Worm (Caenorhabditis elegans) whole organism, L4 larva: Measurements from ENCODE around the gene C49A9.1.

Experiments used
- R02D3.7 ChIP-seq: fragments of 150-350 bp; sonication (generic microtip); optimal IDR thresholded peaks from 3 replicates; lab custom pipeline; 2014; ENCODE audit warnings: missing biosample characterization, missing genetic modification characterization
- ZK546.5 ChIP-seq, 2 experiments: sonication (generic microtip); optimal IDR thresholded peaks; 2 replicates each; lab custom pipeline; 2017; ENCODE audit warnings: missing biosample characterization in 2 of 2, missing genetic modification characterization in 2 of 2
- aly-2 ChIP-seq: sonication (generic microtip); optimal IDR thresholded peaks from 2 replicates; lab custom pipeline; 2018; ENCODE audit warnings: missing biosample characterization, missing genetic modification characterization
- ceh-82 ChIP-seq: sonication (generic microtip); optimal IDR thresholded peaks from 2 replicates; lab custom pipeline; 2017; ENCODE audit warnings: missing biosample characterization, missing genetic modification characterization
- cey-2 ChIP-seq: sonication (generic microtip); optimal IDR thresholded peaks from 3 replicates; lab custom pipeline; 2017; ENCODE audit warnings: missing genetic modification characterization, mild to moderate bottlenecking, missing compliant biosample characterization, antibody characterized with exemption, borderline replicate concordance; ENCODE audit not compliant: insufficient read depth
- daf-8 ChIP-seq: fragments of 200-800 bp; sonication (Bioruptor generic); IDR thresholded peaks from 2 replicates; pipeline ENCODE4 v1.3.6; 2022; ENCODE audit warnings: missing genetic modification characterization, missing compliant biosample characterization
- fkh-10 ChIP-seq: fragments of 150-350 bp; optimal IDR thresholded peaks from 2 replicates; lab custom pipeline; 2014; ENCODE audit warnings: missing biosample characterization, missing genetic modification reagents, missing genetic modification characterization
- lin-15B ChIP-seq: fragments of 150-350 bp; sonication (generic microtip); optimal IDR thresholded peaks from 3 replicates; lab custom pipeline; 2014; ENCODE audit warnings: missing biosample characterization, missing genetic modification characterization
- mdl-1 ChIP-seq, 2 experiments: fragments of 150-350 bp in 1 of 2; sonication (generic microtip) in 1 of 2; optimal IDR thresholded peaks; 2 replicates each; lab custom pipeline; 2014 to 2017; ENCODE audit warnings: missing biosample characterization in 2 of 2, missing genetic modification characterization in 2 of 2
- nhr-10 ChIP-seq: fragments of 150-350 bp; optimal IDR thresholded peaks from 2 replicates; lab custom pipeline; 2014; ENCODE audit warnings: missing biosample characterization, missing genetic modification characterization
- nhr-77 ChIP-seq: fragments of 150-350 bp; optimal IDR thresholded peaks from 2 replicates; lab custom pipeline; 2014; ENCODE audit warnings: missing biosample characterization, missing genetic modification characterization
- skn-1 ChIP-seq: fragments of 150-350 bp; optimal IDR thresholded peaks from 2 replicates; lab custom pipeline; 2014; ENCODE audit warnings: missing biosample characterization, missing genetic modification characterization
- snpc-4 ChIP-seq: fragments of 150-350 bp; optimal IDR thresholded peaks from 2 replicates; lab custom pipeline; 2014; ENCODE audit warnings: missing biosample characterization, missing genetic modification characterization
- unc-39 ChIP-seq: sonication (generic microtip); optimal IDR thresholded peaks from 2 replicates; lab custom pipeline; 2017; ENCODE audit warnings: missing biosample characterization, missing genetic modification characterization

DNA sequence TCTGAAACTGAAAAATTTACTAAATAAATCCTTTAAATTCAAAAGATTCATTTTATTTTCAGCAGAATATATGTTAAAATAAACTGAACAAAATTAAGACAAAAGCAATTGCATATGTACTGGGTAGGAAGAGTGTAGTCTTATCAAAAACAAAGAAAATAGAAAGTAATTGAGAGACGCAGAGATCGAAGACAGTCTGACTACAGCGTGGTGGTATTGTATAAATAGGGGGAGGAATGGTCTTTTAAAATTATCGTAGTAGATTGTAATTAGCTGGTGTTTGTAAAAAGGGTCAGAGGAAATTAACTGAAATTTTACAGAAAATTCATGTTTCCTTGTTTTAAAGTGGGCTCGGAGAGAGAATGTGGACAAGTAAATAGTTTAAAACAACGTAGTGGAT lies 20.5 kb downstream of the C49A9.1 start, which contains the start of gene acox-3:
- TF ChIP-seq R02D3.7 (tag; lab: Kevin White, UChicago) = no peak
- no peak for TF ChIP-seq aly-2 (tag; lab: Kevin White, UChicago)
- TF ChIP-seq skn-1 = no peak
- no peak for TF ChIP-seq daf-8 (GFP tag; lab: Robert Waterston, UW)
- TF ChIP-seq nhr-77 (tag; lab: Kevin White, UChicago) = no peak
- no peak for TF ChIP-seq nhr-10 (tag; lab: Kevin White, UChicago)
- TF ChIP-seq lin-15B (tag; lab: Kevin White, UChicago) = no peak
- no peak for TF ChIP-seq cey-2 (tag; lab: Kevin White, UChicago)
- no peak for TF ChIP-seq unc-39
- no peak for TF ChIP-seq mdl-1 (tag; optimal IDR thresholded peaks at IDR 0.05; lab: Kevin White, UChicago)
- TF ChIP-seq fkh-10 (GFP tag; lab: Kevin White, UChicago) = no peak
- TF ChIP-seq ZK546.5 (tag; optimal IDR thresholded peaks at IDR 0.05; lab: Kevin White, UChicago) = no peak
- TF ChIP-seq ceh-82 (tag; lab: Kevin White, UChicago) = no peak
- TF ChIP-seq snpc-4 = no peak
